Worm (Caenorhabditis elegans): ENCODE measurements around the gene T28F3.5.

Gene T28F3.5

ce11 chrIV:17268628-17269027 is 26.0 kb upstream of the T28F3.5 start (continued):
- TF ChIP-seq lin-35 (GFP tag; optimal IDR thresholded peaks at IDR 0.05) (peak in 1 of 3 experiments; percentile 9), rcor-1 (GFP tag; IDR thresholded peaks at IDR 0.05) (peak; percentile 30; the same call in 1 of the 2 replicates), ztf-28 (GFP tag; IDR thresholded peaks at IDR 0.05) (no peak)

ce11 chrIV:17269042-17269441 is 25.5 kb upstream of the T28F3.5 start, which contains the start of gene atgp-1:
TSS of gene atgp-1 (plus strand) at chrIV:17269342.
- TF ChIP-seq hlh-26 (GFP tag; conservative IDR thresholded peaks at IDR 0.05) = no peak
- TF ChIP-seq F55B11.4 (tag; optimal IDR thresholded peaks at IDR 0.05; ENCODE audit: borderline replicate concordance, insufficient read depth) = no peak
- TF ChIP-seq snpc-3.4 (tag; optimal IDR thresholded peaks at IDR 0.05) = no peak
- no peak for TF ChIP-seq ZK185.1 (tag; optimal IDR thresholded peaks at IDR 0.05; ENCODE audit: poor library complexity, severe bottlenecking)
- no peak for TF ChIP-seq D2030.7 (GFP tag; IDR thresholded peaks at IDR 0.05)

DNA sequence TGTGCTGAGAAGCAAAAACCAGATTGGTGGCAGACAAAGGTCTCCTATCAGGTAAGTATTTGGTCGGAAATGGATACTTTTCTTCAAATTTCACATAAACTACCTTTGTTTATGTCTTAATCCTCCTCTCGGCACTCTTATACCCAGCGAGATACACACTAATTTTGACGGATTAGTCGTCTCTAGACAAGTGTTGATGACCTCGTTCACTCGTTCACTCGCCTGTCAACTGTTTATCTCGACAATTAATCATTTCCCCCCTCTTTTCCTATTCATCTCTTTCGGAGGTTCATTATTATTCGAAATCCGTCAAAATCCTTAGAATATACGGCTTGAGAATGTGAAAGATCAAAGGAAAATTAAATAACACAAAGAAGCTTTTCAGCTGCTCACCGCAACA is 24.9 kb upstream of the T28F3.5 start:
- TF ChIP-seq die-1 (tag; optimal IDR thresholded peaks at IDR 0.05) = no peak
- no peak for TF ChIP-seq tbx-9 (tag; optimal IDR thresholded peaks at IDR 0.05; ENCODE audit: borderline replicate concordance)
- TF ChIP-seq nhr-27 (tag; optimal IDR thresholded peaks at IDR 0.05) = no peak
- TF ChIP-seq K12H6.12 (tag; optimal IDR thresholded peaks at IDR 0.05) = no peak
- no peak for TF ChIP-seq ztf-3 (GFP tag; optimal IDR thresholded peaks at IDR 0.05)
- no peak for TF ChIP-seq nfya-1 (tag; optimal IDR thresholded peaks at IDR 0.05; ENCODE audit: borderline replicate concordance, insufficient read depth)
- no peak for TF ChIP-seq him-1 (tag; optimal IDR thresholded peaks at IDR 0.05)

- TF ChIP-seq repo-1 (tag; optimal IDR thresholded peaks at IDR 0.05) (no peak), F22D6.2 (tag; optimal IDR thresholded peaks at IDR 0.05) (no peak), nhr-120 (GFP tag; IDR thresholded peaks at IDR 0.05) (no peak), ztf-22 (GFP tag; optimal IDR thresholded peaks at IDR 0.05) (no peak), egl-44 (GFP tag; IDR thresholded peaks at IDR 0.05) (no peak), egrh-3 (GFP tag; IDR thresholded peaks at IDR 0.05) (no peak), B0019.2 (GFP tag; conservative IDR thresholded peaks at IDR 0.05) (peak; percentile 66), lir-1 (GFP tag; conservative IDR thresholded peaks at IDR 0.05) (no peak; the same call in 1 of the 2 replicates), tlf-1 (GFP tag; optimal IDR thresholded peaks at IDR 0.05) (peak; percentile 90), lin-40 (tag; optimal IDR thresholded peaks at IDR 0.05) (no peak), ZK185.1 (tag; optimal IDR thresholded peaks at IDR 0.05; ENCODE audit: poor library complexity, severe bottlenecking) (no peak), athp-1 (tag; optimal IDR thresholded peaks at IDR 0.05) (peak; percentile 16), F23B12.7 (tag; optimal IDR thresholded peaks at IDR 0.05; ENCODE audit: insufficient read depth) (no peak), somi-1 (GFP tag; optimal IDR thresholded peaks at IDR 0.05) (no peak), B0336.3 (GFP tag; IDR thresholded peaks at IDR 0.05) (peak; percentile 37; the same call in 1 of the 2 replicates), sea-2 (GFP tag; IDR thresholded peaks at IDR 0.05) (no peak), snpc-1.1 (tag; optimal IDR thresholded peaks at IDR 0.05; ENCODE audit: insufficient read depth) (no peak), Y95B8A.8 (GFP tag; IDR thresholded peaks at IDR 0.05) (0 out of 2 replicates have a peak, but pooled peaks have one; percentile 66), gei-17 (GFP tag; optimal IDR thresholded peaks at IDR 0.05) (no peak), nhr-27 (tag; optimal IDR thresholded peaks at IDR 0.05) (no peak), K12H6.12 (tag; optimal IDR thresholded peaks at IDR 0.05) (no peak), F10E7.11 (tag; optimal IDR thresholded peaks at IDR 0.05) (no peak), F37B4.10 (GFP tag; IDR thresholded peaks at IDR 0.05) (no peak), lin-35 (GFP tag; optimal IDR thresholded peaks at IDR 0.05) (peak in 1 of 3 experiments; percentile 7), attf-5 (GFP tag; optimal IDR thresholded peaks at IDR 0.05) (no peak), xnd-1 (tag; optimal IDR thresholded peaks at IDR 0.05) (peak; percentile 93), hmg-1.2 (GFP tag; IDR thresholded peaks at IDR 0.05) (peak; percentile 52; the same call in 1 of the 2 replicates), Y79H2A.3 (GFP tag; conservative IDR thresholded peaks at IDR 0.05) (no peak), let-526 (GFP tag; IDR thresholded peaks at IDR 0.05) (no peak), ztf-18 (tag; optimal IDR thresholded peaks at IDR 0.05) (no peak), F49E8.2 (tag; optimal IDR thresholded peaks at IDR 0.05; ENCODE audit: insufficient read depth) (peak; percentile 48)
These were observed 20.9 kb upstream of the T28F3.5 start, which contains the start of gene gln-5 for ce11 chrIV:17273602-17274110. TSS of gene gln-5 (minus strand) at chrIV:17273652.

All from whole organism, young adult.